Worm (Caenorhabditis elegans) whole organism, L1 larva: ENCODE measurements around the gene H20J04.1.

Experiments used
- fos-1 ChIP-seq: fragments of 150-350 bp; optimal IDR thresholded peaks from 2 replicates; lab custom pipeline; 2014; ENCODE audit warnings: missing biosample characterization, missing genetic modification characterization
- mdl-1 ChIP-seq, 2 experiments: fragments of 150-350 bp; optimal IDR thresholded peaks; 2 replicates each; lab custom pipeline; 2014 to 2017; ENCODE audit warnings: missing biosample characterization in 2 of 2, missing genetic modification characterization in 2 of 2, inconsistent platforms in 1 of 2
- nhr-77 ChIP-seq: fragments of 150-350 bp; optimal IDR thresholded peaks from 2 replicates; lab custom pipeline; 2014; ENCODE audit warnings: missing biosample characterization, missing genetic modification characterization

- TF ChIP-seq mdl-1 (tag; optimal IDR thresholded peaks at IDR 0.05; lab: Kevin White, UChicago) (no peak), fos-1 (no peak), nhr-77 (tag; lab: Kevin White, UChicago) (no peak)
These were observed 35.7 kb downstream of the H20J04.1 start for ce11 chrII:4391072-4391471.
